Worm (Caenorhabditis elegans): Measurements from ENCODE around the gene snr-4.

ce11 chrV:12002866-12003485, 23.5 kb upstream of the snr-4 start, which contains the start of gene cpr-9:
- TF ChIP-seq nfya-1 (tag; optimal IDR thresholded peaks at IDR 0.05; ENCODE audit: borderline replicate concordance, insufficient read depth) (no peak), sea-2 (GFP tag; IDR thresholded peaks at IDR 0.05) (no peak), ccch-3 (GFP tag; optimal IDR thresholded peaks at IDR 0.05) (no peak), pbrm-1 (GFP tag; IDR thresholded peaks at IDR 0.05) (no peak), F49E8.2 (tag; optimal IDR thresholded peaks at IDR 0.05; ENCODE audit: insufficient read depth) (no peak), lin-35 (GFP tag; optimal IDR thresholded peaks at IDR 0.05) (no peak), ztf-26 (tag; optimal IDR thresholded peaks at IDR 0.05) (no peak), D2030.7 (GFP tag; IDR thresholded peaks at IDR 0.05) (no peak), let-607 (tag; optimal IDR thresholded peaks at IDR 0.05) (no peak), aptf-2 (GFP tag; conservative IDR thresholded peaks at IDR 0.05) (no peak), nhr-27 (tag; optimal IDR thresholded peaks at IDR 0.05) (no peak), nhr-179 (tag; optimal IDR thresholded peaks at IDR 0.05) (no peak)

All from whole organism, young adult.